Worm (Caenorhabditis elegans): ENCODE data around the gene F59B10.3.

The F59B10.3 gene

ce11 chrII:10559671-10560184 is 49.4 kb downstream of the F59B10.3 start:
- no peak for TF ChIP-seq pha-4 (tag; optimal IDR thresholded peaks at IDR 0.05)
- no peak for TF ChIP-seq nhr-237 (tag; optimal IDR thresholded peaks at IDR 0.05)
- no peak for TF ChIP-seq nhr-2 (tag; optimal IDR thresholded peaks at IDR 0.05)
- no peak for TF ChIP-seq ceh-83 (GFP tag; optimal IDR thresholded peaks at IDR 0.05)
- no peak for TF ChIP-seq elt-3 (tag; optimal IDR thresholded peaks at IDR 0.05)
- TF ChIP-seq nhr-76 (tag; optimal IDR thresholded peaks at IDR 0.05): no peak
- TF ChIP-seq bed-3 (GFP tag; optimal IDR thresholded peaks at IDR 0.05): no peak
- no peak for TF ChIP-seq flh-1 (GFP tag; optimal IDR thresholded peaks at IDR 0.05)
- no peak for TF ChIP-seq M03D4.4 (tag; optimal IDR thresholded peaks at IDR 0.05)
- TF ChIP-seq mls-2 (tag; optimal IDR thresholded peaks at IDR 0.05): no peak
- no peak for TF ChIP-seq blmp-1 (tag; optimal IDR thresholded peaks at IDR 0.05)
- TF ChIP-seq tbx-8 (GFP tag; optimal IDR thresholded peaks at IDR 0.05): no peak
